Fruit fly (Drosophila melanogaster) whole organism, pupa: ENCODE data around the gene Amacr.
A peak's percentile ranks its signal among the peaks of the same experiment; 100 is the strongest.

Experiments
- CG10348 ChIP-seq: fragments of 200-800 bp; sonication (Bioruptor generic); IDR thresholded peaks from 2 replicates; pipeline ENCODE4 v1.3.6; 2022; ENCODE audit warnings: missing biosample characterization, missing genetic modification characterization
- CG12605 ChIP-seq: fragments of 200-800 bp; sonication (Bioruptor generic); IDR thresholded peaks from 2 replicates; pipeline ENCODE4 v1.3.6; 2022; ENCODE audit warnings: missing biosample characterization, missing genetic modification characterization
- CG13204 ChIP-seq: fragments of 200-800 bp; sonication (Bioruptor generic); optimal IDR thresholded peaks from 2 replicates; lab custom pipeline; 2018; ENCODE audit warnings: missing biosample characterization, mild to moderate bottlenecking, missing genetic modification characterization, moderate library complexity
- CG14655 ChIP-seq: fragments of 200-800 bp; sonication (Bioruptor generic); optimal IDR thresholded peaks from 3 replicates; lab custom pipeline; 2017; ENCODE audit warnings: mild to moderate bottlenecking, missing biosample characterization, missing genetic modification reagents, missing genetic modification characterization
- CG15710 ChIP-seq: fragments of 200-800 bp; sonication (Bioruptor generic); optimal IDR thresholded peaks from 2 replicates; lab custom pipeline; 2018; ENCODE audit warnings: missing biosample characterization, mild to moderate bottlenecking, missing genetic modification characterization, moderate library complexity
- CG17806 ChIP-seq: fragments of 200-800 bp; sonication (Bioruptor generic); optimal IDR thresholded peaks from 2 replicates; lab custom pipeline; 2018; ENCODE audit warnings: missing biosample characterization, mild to moderate bottlenecking, missing genetic modification characterization, moderate library complexity
- CG32121 ChIP-seq: fragments of 200-800 bp; sonication (Bioruptor generic); IDR thresholded peaks from 2 replicates; pipeline ENCODE4 v1.3.6; 2022; ENCODE audit warnings: missing biosample characterization, missing genetic modification characterization
- CG34367 ChIP-seq: fragments of 200-800 bp; sonication (Bioruptor generic); optimal IDR thresholded peaks from 2 replicates; lab custom pipeline; 2018; ENCODE audit warnings: missing biosample characterization, mild to moderate bottlenecking, missing genetic modification characterization
- CG4496 ChIP-seq: fragments of 200-800 bp; sonication (Bioruptor generic); IDR thresholded peaks from 3 replicates; pipeline ENCODE4 v1.3.6; 2022; ENCODE audit warnings: missing biosample characterization, missing genetic modification characterization
- CG8159 ChIP-seq: fragments of 200-800 bp; sonication (Bioruptor generic); optimal IDR thresholded peaks from 3 replicates; lab custom pipeline; 2018; ENCODE audit warnings: missing biosample characterization, mild to moderate bottlenecking, missing genetic modification characterization, moderate library complexity
- CG8301 ChIP-seq: fragments of 200-800 bp; sonication (Bioruptor generic); optimal IDR thresholded peaks from 2 replicates; lab custom pipeline; 2018; ENCODE audit warnings: missing biosample characterization, mild to moderate bottlenecking, missing genetic modification characterization
- CG9948 ChIP-seq: fragments of 200-800 bp; sonication (Bioruptor generic); optimal IDR thresholded peaks from 2 replicates; lab custom pipeline; 2018; ENCODE audit warnings: missing biosample characterization, mild to moderate bottlenecking, missing genetic modification characterization, moderate library complexity
- D1 ChIP-seq: fragments of 200-800 bp; sonication (Bioruptor generic); optimal IDR thresholded peaks from 2 replicates; lab custom pipeline; 2018; ENCODE audit warnings: missing biosample characterization, mild to moderate bottlenecking, missing genetic modification characterization, moderate library complexity
- EcR ChIP-seq: fragments of 200-800 bp; sonication (Bioruptor generic); optimal IDR thresholded peaks from 3 replicates; lab custom pipeline; 2019; ENCODE audit warnings: missing biosample characterization, missing genetic modification characterization, mild to moderate bottlenecking, moderate library complexity, missing genetic modification reagents
- Ets98B ChIP-seq: fragments of 200-800 bp; sonication (Bioruptor generic); IDR thresholded peaks from 2 replicates; pipeline ENCODE4 v1.3.6; 2022; ENCODE audit warnings: missing biosample characterization, missing genetic modification characterization
- Pif1A ChIP-seq: fragments of 200-800 bp; sonication (Bioruptor generic); optimal IDR thresholded peaks from 3 replicates; lab custom pipeline; 2016; ENCODE audit warnings: missing biosample characterization, missing genetic modification characterization
- Pif1B ChIP-seq: fragments of 200-800 bp; sonication (Bioruptor generic); optimal IDR thresholded peaks from 3 replicates; lab custom pipeline; 2016; ENCODE audit warnings: missing biosample characterization, missing genetic modification characterization
- Snoo ChIP-seq: fragments of 200-800 bp; sonication (Bioruptor generic); optimal IDR thresholded peaks from 3 replicates; lab custom pipeline; 2017; ENCODE audit warnings: missing biosample characterization, mild to moderate bottlenecking, missing genetic modification characterization, inconsistent platforms
- fd96Ca ChIP-seq: fragments of 200-800 bp; sonication (Bioruptor generic); IDR thresholded peaks from 3 replicates; pipeline ENCODE4 v1.3.6; 2022; ENCODE audit warnings: missing biosample characterization, missing genetic modification characterization
- gl ChIP-seq: fragments of 200-800 bp; sonication (Bioruptor generic); optimal IDR thresholded peaks from 2 replicates; lab custom pipeline; 2018; ENCODE audit warnings: missing biosample characterization, mild to moderate bottlenecking, missing genetic modification characterization
- rn ChIP-seq: fragments of 200-800 bp; sonication (Bioruptor generic); IDR thresholded peaks from 2 replicates; pipeline ENCODE4 v1.3.6; 2022; ENCODE audit warnings: missing biosample characterization, missing genetic modification characterization

The Amacr gene

dm6 chr2L:20760956-20761355 is 8.8 kb upstream of the Amacr start:
- no peak for TF ChIP-seq CG8159 (tag; lab: Kevin White, UChicago)
- TF ChIP-seq CG17806, result no peak
- no peak for TF ChIP-seq Pif1A (GFP tag; lab: Kevin White, UChicago)
- TF ChIP-seq CG10348 (GFP tag; lab: Robert Waterston, UW), result no peak
- TF ChIP-seq rn, result no peak
- no peak for TF ChIP-seq CG9948 (tag; lab: Kevin White, UChicago)
- no peak for TF ChIP-seq CG12605 (GFP tag; lab: Robert Waterston, UW)
- TF ChIP-seq D1, result no peak
- TF ChIP-seq fd96Ca (GFP tag; lab: Robert Waterston, UW), result no peak
- TF ChIP-seq, all 21 proteins: peak for 0

dm6 chr2L:20759809-20760485 is 7.8 kb upstream of the Amacr start:
- no peak for TF ChIP-seq CG34367 (tag; lab: Kevin White, UChicago)
- no peak for TF ChIP-seq CG9948 (tag; lab: Kevin White, UChicago)
- no peak for TF ChIP-seq CG12605 (GFP tag; lab: Robert Waterston, UW)
- peak; percentile 3 for TF ChIP-seq CG17806
- TF ChIP-seq EcR, result no peak
- peak; percentile 8 for TF ChIP-seq CG14655
- no peak for TF ChIP-seq fd96Ca (GFP tag; lab: Robert Waterston, UW)
- peak; percentile 7 for TF ChIP-seq CG15710 (tag; lab: Kevin White, UChicago)
- TF ChIP-seq gl (tag; lab: Kevin White, UChicago), result no peak
- TF ChIP-seq Snoo (tag; lab: Kevin White, UChicago), result peak; percentile 60
- TF ChIP-seq CG8301, result peak; percentile 33
- peak; percentile 16 for TF ChIP-seq CG8159 (tag; lab: Kevin White, UChicago)

- peak; percentile 77 for TF ChIP-seq CG32121 (GFP tag; lab: Robert Waterston, UW)
- TF ChIP-seq Snoo (tag; lab: Kevin White, UChicago), result peak; percentile 32
- TF ChIP-seq Pif1A (GFP tag; lab: Kevin White, UChicago), result peak; percentile 75
- TF ChIP-seq CG12605 (GFP tag; lab: Robert Waterston, UW), result peak; percentile 75; the same call in 1 of the 2 replicates
- peak; percentile 46; the same call in 1 of the 2 replicates for TF ChIP-seq rn
- no peak for TF ChIP-seq gl (tag; lab: Kevin White, UChicago)
- no peak for TF ChIP-seq CG34367 (tag; lab: Kevin White, UChicago)
- TF ChIP-seq EcR, result no peak
- peak; percentile 77 for TF ChIP-seq Ets98B (GFP tag; lab: Robert Waterston, UW)
- TF ChIP-seq fd96Ca (GFP tag; lab: Robert Waterston, UW), result peak; percentile 77
- TF ChIP-seq CG15710 (tag; lab: Kevin White, UChicago), result peak; percentile 46
- peak; percentile 93 for TF ChIP-seq CG8301
- peak; percentile 76 for TF ChIP-seq CG9948 (tag; lab: Kevin White, UChicago)
- peak; percentile 90 for TF ChIP-seq CG4496 (GFP tag; lab: Robert Waterston, UW)
- TF ChIP-seq CG14655, result peak; percentile 94
- TF ChIP-seq Pif1B (GFP tag; lab: Kevin White, UChicago), result peak; percentile 32
- TF ChIP-seq CG8159 (tag; lab: Kevin White, UChicago), result peak; percentile 74
- peak; percentile 60 for TF ChIP-seq D1
- TF ChIP-seq CG13204 (GFP tag; lab: Kevin White, UChicago), result no peak
- peak; percentile 77 for TF ChIP-seq CG17806
- TF ChIP-seq CG10348 (GFP tag; lab: Robert Waterston, UW), result peak; percentile 12; the same call in 1 of the 2 replicates
These were observed 6.8 kb upstream of the Amacr start for dm6 chr2L:20758847-20759465.

dm6 chr2L:20758188-20758846 is 6.2 kb upstream of the Amacr start:
- peak; percentile 67 for TF ChIP-seq CG12605 (GFP tag; lab: Robert Waterston, UW)
- TF ChIP-seq CG10348 (GFP tag; lab: Robert Waterston, UW), result no peak
- TF ChIP-seq CG15710 (tag; lab: Kevin White, UChicago), result no peak
- TF ChIP-seq fd96Ca (GFP tag; lab: Robert Waterston, UW), result peak; percentile 74
- TF ChIP-seq CG9948 (tag; lab: Kevin White, UChicago), result no peak
- TF ChIP-seq CG14655, result no peak
- TF ChIP-seq CG13204 (GFP tag; lab: Kevin White, UChicago), result no peak
- no peak for TF ChIP-seq D1
- TF ChIP-seq CG4496 (GFP tag; lab: Robert Waterston, UW), result peak; percentile 72; the same call in 2 of the 3 replicates
- TF ChIP-seq rn, result no peak
- TF ChIP-seq CG8301, result peak; percentile 44
- TF ChIP-seq EcR, result no peak
- no peak for TF ChIP-seq Pif1B (GFP tag; lab: Kevin White, UChicago)
- TF ChIP-seq CG34367 (tag; lab: Kevin White, UChicago), result no peak
- TF ChIP-seq gl (tag; lab: Kevin White, UChicago), result no peak
- TF ChIP-seq Ets98B (GFP tag; lab: Robert Waterston, UW), result peak; percentile 77

dm6 chr2L:20757808-20758187 is 5.7 kb upstream of the Amacr start, which contains the start of the genes Rhau and dia:
Gene Rhau (minus strand): TSS chr2L:20757985.
Gene dia (plus strand): TSS chr2L:20758144.
- TF ChIP-seq Snoo (tag; lab: Kevin White, UChicago), result peak; percentile 7
- no peak for TF ChIP-seq Ets98B (GFP tag; lab: Robert Waterston, UW)
- TF ChIP-seq CG8159 (tag; lab: Kevin White, UChicago), result no peak
